Fruit fly (Drosophila melanogaster) whole organism, embryonic: Measurements from ENCODE around the gene Spn88Eb.

Experiments used
- ATbp ChIP-seq: fragments of 200-800 bp; sonication (Bioruptor generic); optimal IDR thresholded peaks from 2 replicates; lab custom pipeline; 2017; ENCODE audit warnings: missing biosample characterization, mild to moderate bottlenecking, missing genetic modification characterization, missing genetic modification reagents
- Bdp1 ChIP-seq: fragments of 200-800 bp; sonication (Bioruptor generic); optimal IDR thresholded peaks from 3 replicates; lab custom pipeline; 2016; ENCODE audit warnings: missing biosample characterization, missing genetic modification characterization
- CG11560 ChIP-seq: fragments of 200-800 bp; sonication (Bioruptor generic); IDR thresholded peaks from 3 replicates; pipeline ENCODE4 v1.3.6; 2022; ENCODE audit warnings: missing biosample characterization, missing genetic modification characterization
- CG12391 ChIP-seq: fragments of 200-800 bp; sonication (Bioruptor generic); optimal IDR thresholded peaks from 3 replicates; lab custom pipeline; 2018; ENCODE audit warnings: missing biosample characterization, mild to moderate bottlenecking, missing genetic modification characterization, moderate library complexity
- CG12942 ChIP-seq: fragments of 200-800 bp; sonication (Bioruptor generic); optimal IDR thresholded peaks from 3 replicates; lab custom pipeline; 2016; ENCODE audit warnings: missing biosample characterization, missing genetic modification characterization
- CG18476 ChIP-seq: fragments of 200-800 bp; sonication (Bioruptor generic); optimal IDR thresholded peaks from 2 replicates; lab custom pipeline; 2016; ENCODE audit warnings: missing biosample characterization, mild to moderate bottlenecking, missing genetic modification characterization
- CG2120 ChIP-seq: fragments of 200-800 bp; sonication (Bioruptor generic); optimal IDR thresholded peaks from 3 replicates; lab custom pipeline; 2016; ENCODE audit warnings: missing biosample characterization, missing genetic modification characterization
- CG2712 ChIP-seq: fragments of 200-800 bp; optimal IDR thresholded peaks from 3 replicates; lab custom pipeline; 2019; ENCODE audit warnings: missing biosample characterization, mild to moderate bottlenecking, missing genetic modification characterization, moderate library complexity
- CG2889 ChIP-seq: fragments of 200-800 bp; sonication (Bioruptor generic); IDR thresholded peaks from 3 replicates; pipeline ENCODE4 v1.3.6; 2022; ENCODE audit warnings: missing biosample characterization, missing genetic modification characterization
- CG3281 ChIP-seq: fragments of 200-800 bp; sonication (Bioruptor generic); optimal IDR thresholded peaks from 3 replicates; lab custom pipeline; 2017; ENCODE audit warnings: missing biosample characterization, mild to moderate bottlenecking, missing genetic modification characterization
- CG33557 ChIP-seq: fragments of 200-800 bp; sonication (Bioruptor generic); optimal IDR thresholded peaks from 2 replicates; lab custom pipeline; 2019; ENCODE audit warnings: missing biosample characterization, mild to moderate bottlenecking, missing genetic modification characterization, moderate library complexity
- CG4360 ChIP-seq: fragments of 200-800 bp; sonication (Bioruptor generic); IDR thresholded peaks from 2 replicates; pipeline ENCODE4 v1.3.6; 2022; ENCODE audit warnings: missing biosample characterization, missing genetic modification characterization
- CG5953 ChIP-seq: fragments of 200-800 bp; sonication (Bioruptor generic); IDR thresholded peaks from 2 replicates; pipeline ENCODE4 v1.3.6; 2022; ENCODE audit warnings: missing biosample characterization, missing genetic modification characterization
- CG6689 ChIP-seq: fragments of 200-800 bp; sonication (Bioruptor generic); IDR thresholded peaks from 2 replicates; pipeline ENCODE4 v1.3.6; 2022; ENCODE audit warnings: missing biosample characterization, missing genetic modification characterization
- CG6765 ChIP-seq: fragments of 200-800 bp; sonication (Bioruptor generic); optimal IDR thresholded peaks from 3 replicates; lab custom pipeline; 2017; ENCODE audit warnings: missing biosample characterization, mild to moderate bottlenecking, missing genetic modification characterization
- CG7786 ChIP-seq: fragments of 200-800 bp; sonication (Bioruptor generic); optimal IDR thresholded peaks from 2 replicates; lab custom pipeline; 2016; ENCODE audit warnings: missing biosample characterization, missing genetic modification characterization
- CG8359 ChIP-seq: fragments of 200-800 bp; sonication (Bioruptor generic); optimal IDR thresholded peaks from 2 replicates; lab custom pipeline; 2017; ENCODE audit warnings: missing biosample characterization, mild to moderate bottlenecking, missing genetic modification characterization, borderline replicate concordance
- CG8944 ChIP-seq: fragments of 200-800 bp; sonication (Bioruptor generic); optimal IDR thresholded peaks from 3 replicates; lab custom pipeline; 2016; ENCODE audit warnings: missing biosample characterization, missing genetic modification characterization
- CHES-1-like ChIP-seq: fragments of 200-800 bp; sonication (Bioruptor generic); optimal IDR thresholded peaks from 2 replicates; lab custom pipeline; 2016; ENCODE audit warnings: missing biosample characterization, missing genetic modification characterization
- Dip2 ChIP-seq: fragments of 200-800 bp; sonication (Bioruptor generic); IDR thresholded peaks from 2 replicates; pipeline ENCODE4 v1.3.6; 2022; ENCODE audit warnings: missing biosample characterization, missing genetic modification characterization
- Doc2 ChIP-seq: fragments of 200-800 bp; sonication (Bioruptor generic); IDR thresholded peaks from 2 replicates; pipeline ENCODE4 v1.3.6; 2022; ENCODE audit warnings: missing biosample characterization, missing genetic modification characterization
- ERR ChIP-seq: fragments of 200-800 bp; sonication (Bioruptor generic); optimal IDR thresholded peaks from 2 replicates; lab custom pipeline; 2016; ENCODE audit warnings: missing biosample characterization, missing genetic modification characterization
- Fer2 ChIP-seq: fragments of 200-800 bp; sonication (Bioruptor generic); optimal IDR thresholded peaks from 2 replicates; lab custom pipeline; 2018; ENCODE audit warnings: missing biosample characterization, mild to moderate bottlenecking, missing genetic modification characterization, moderate library complexity
- Gsc ChIP-seq: fragments of 200-800 bp; sonication (Bioruptor generic); IDR thresholded peaks from 2 replicates; pipeline ENCODE4 v1.3.6; 2022; ENCODE audit warnings: missing biosample characterization, missing genetic modification characterization
- HHEX ChIP-seq: fragments of 200-800 bp; sonication (Bioruptor generic); optimal IDR thresholded peaks from 3 replicates; lab custom pipeline; 2017; ENCODE audit warnings: missing biosample characterization, mild to moderate bottlenecking, missing genetic modification characterization, missing genetic modification reagents
- HLH54F ChIP-seq: fragments of 200-800 bp; sonication (Bioruptor generic); optimal IDR thresholded peaks from 3 replicates; lab custom pipeline; 2016; ENCODE audit warnings: missing biosample characterization, missing genetic modification characterization
- Hr78 ChIP-seq, 2 experiments: fragments of 200-800 bp in 1 of 2; fragments of >200 bp in 1 of 2; sonication (Bioruptor generic) in 1 of 2; optimal IDR thresholded peaks; 2 replicates each; lab custom pipeline; 2017 to 2019; ENCODE audit warnings: missing biosample characterization in 2 of 2, missing genetic modification characterization in 2 of 2, mild to moderate bottlenecking in 1 of 2, moderate library complexity in 1 of 2
- Meics ChIP-seq: fragments of 200-800 bp; sonication (Bioruptor generic); optimal IDR thresholded peaks from 2 replicates; lab custom pipeline; 2017; ENCODE audit warnings: missing biosample characterization, mild to moderate bottlenecking, missing genetic modification characterization
- Oaz ChIP-seq: fragments of 200-800 bp; sonication (Bioruptor generic); IDR thresholded peaks from 2 replicates; pipeline ENCODE4 v1.3.6; 2022; ENCODE audit warnings: missing biosample characterization, missing genetic modification characterization
- Ravus ChIP-seq: fragments of 200-800 bp; sonication (Bioruptor generic); IDR thresholded peaks from 2 replicates; pipeline ENCODE4 v1.3.6; 2022; ENCODE audit warnings: missing biosample characterization, missing genetic modification characterization
- Usf ChIP-seq: fragments of 200-800 bp; sonication (Bioruptor generic); optimal IDR thresholded peaks from 2 replicates; lab custom pipeline; 2017; ENCODE audit warnings: missing genotype, missing biosample characterization, missing genetic modification characterization
- al ChIP-seq: fragments of 200-800 bp; sonication (Bioruptor generic); IDR thresholded peaks from 2 replicates; pipeline ENCODE4 v1.3.6; 2022; ENCODE audit warnings: missing biosample characterization, missing genetic modification characterization
- ash1 ChIP-seq: fragments of 200-800 bp; sonication (Bioruptor generic); optimal IDR thresholded peaks from 2 replicates; lab custom pipeline; 2018; ENCODE audit warnings: missing biosample characterization, mild to moderate bottlenecking, missing genetic modification characterization
- chinmo ChIP-seq: fragments of 200-800 bp; sonication (Bioruptor generic); IDR thresholded peaks from 4 replicates; pipeline ENCODE4 v1.3.6; 2022; ENCODE audit warnings: missing biosample characterization, missing genetic modification characterization; ENCODE audit not compliant: partially characterized antibody
- eyg ChIP-seq: fragments of 200-800 bp; sonication (Bioruptor generic); optimal IDR thresholded peaks from 3 replicates; lab custom pipeline; 2016; ENCODE audit warnings: missing biosample characterization, missing genetic modification characterization
- fd3F ChIP-seq: fragments of 200-800 bp; sonication (Bioruptor generic); optimal IDR thresholded peaks from 2 replicates; lab custom pipeline; 2018; ENCODE audit warnings: missing biosample characterization, mild to moderate bottlenecking, missing genetic modification characterization, moderate library complexity
- fru ChIP-seq: fragments of >200 bp; optimal IDR thresholded peaks from 2 replicates; lab custom pipeline; 2017
- grn ChIP-seq: fragments of 200-800 bp; sonication (Bioruptor generic); optimal IDR thresholded peaks from 3 replicates; lab custom pipeline; 2017; ENCODE audit warnings: missing biosample characterization, missing genetic modification characterization
- hb ChIP-seq: fragments of 200-800 bp; sonication (Bioruptor generic); IDR thresholded peaks from 3 replicates; pipeline ENCODE4 v1.3.6; 2022; ENCODE audit warnings: missing biosample characterization, missing genetic modification characterization; ENCODE audit not compliant: partially characterized antibody
- hbn ChIP-seq: fragments of 200-800 bp; sonication (Bioruptor generic); IDR thresholded peaks from 2 replicates; pipeline ENCODE4 v1.3.6; 2022; ENCODE audit warnings: missing biosample characterization, missing genetic modification characterization; ENCODE audit not compliant: partially characterized antibody
- nerfin-2 ChIP-seq: fragments of 200-800 bp; sonication (Bioruptor generic); IDR thresholded peaks from 2 replicates; pipeline ENCODE4 v1.3.6; 2022; ENCODE audit warnings: missing biosample characterization, missing genetic modification characterization; ENCODE audit not compliant: partially characterized antibody
- pzg ChIP-seq: fragments of 200-800 bp; sonication (Bioruptor generic); optimal IDR thresholded peaks from 3 replicates; lab custom pipeline; 2018; ENCODE audit warnings: missing biosample characterization, mild to moderate bottlenecking, missing genetic modification characterization, moderate library complexity
- run ChIP-seq: fragments of 200-800 bp; sonication (Bioruptor generic); optimal IDR thresholded peaks from 3 replicates; lab custom pipeline; 2018; ENCODE audit warnings: missing biosample characterization, mild to moderate bottlenecking, missing genetic modification characterization
- sim ChIP-seq: fragments of 200-800 bp; sonication (Bioruptor generic); IDR thresholded peaks from 2 replicates; pipeline ENCODE4 v1.3.6; 2022; ENCODE audit warnings: missing biosample characterization, missing genetic modification characterization
- slou ChIP-seq: fragments of 200-800 bp; sonication (Bioruptor generic); optimal IDR thresholded peaks from 3 replicates; lab custom pipeline; 2016; ENCODE audit warnings: missing biosample characterization, missing genetic modification characterization
- sna ChIP-seq: fragments of 200-800 bp; sonication (Bioruptor generic); IDR thresholded peaks from 2 replicates; pipeline ENCODE4 v1.3.6; 2022; ENCODE audit warnings: missing biosample characterization, missing genetic modification characterization; ENCODE audit not compliant: partially characterized antibody
- trh ChIP-seq: fragments of 200-800 bp; sonication (Bioruptor generic); optimal IDR thresholded peaks from 2 replicates; lab custom pipeline; 2016; ENCODE audit warnings: missing biosample characterization, missing genetic modification characterization
- unpg ChIP-seq: fragments of 200-800 bp; sonication (Bioruptor generic); optimal IDR thresholded peaks from 3 replicates; lab custom pipeline; 2018; ENCODE audit warnings: missing biosample characterization, mild to moderate bottlenecking, missing genetic modification characterization, moderate library complexity
- usp ChIP-seq: fragments of >200 bp; optimal IDR thresholded peaks from 2 replicates; lab custom pipeline; 2017; ENCODE audit warnings: missing biosample characterization, missing genetic modification characterization
- vnd ChIP-seq: fragments of 200-800 bp; sonication (Bioruptor generic); IDR thresholded peaks from 3 replicates; pipeline ENCODE4 v1.3.6; 2022; ENCODE audit warnings: missing biosample characterization, missing genetic modification characterization; ENCODE audit not compliant: partially characterized antibody
- zen2 ChIP-seq: fragments of 200-800 bp; sonication (Bioruptor generic); IDR thresholded peaks from 3 replicates; pipeline ENCODE4 v1.3.6; 2022; ENCODE audit warnings: missing biosample characterization, missing genetic modification characterization; ENCODE audit not compliant: partially characterized antibody

Spn88Eb gene

dm6 chr3R:15250454-15250853 lies 41.9 kb upstream of the Spn88Eb start (continued):
- TF ChIP-seq Dip2 (GFP tag; lab: Robert Waterston, UW) (no peak), zen2 (no peak), eyg (no peak), CG11560 (tag; lab: Robert Waterston, UW) (no peak), fru (lab: Kevin White, UChicago) (no peak), CG8359 (no peak), slou (GFP tag; lab: Kevin White, UChicago) (no peak), hbn (no peak), CG18476 (GFP tag; lab: Kevin White, UChicago) (no peak), Bdp1 (GFP tag; lab: Kevin White, UChicago) (peak; percentile 18), CG6765 (GFP tag; lab: Kevin White, UChicago) (peak; percentile 47), CG4360 (peak; percentile 35; the same call in 1 of the 2 replicates), sna (no peak), Gsc (no peak), CG12391 (tag; lab: Kevin White, UChicago) (peak; percentile 80), CHES-1-like (GFP tag; lab: Kevin White, UChicago) (no peak), CG5953 (GFP tag; lab: Robert Waterston, UW) (peak; percentile 54; the same call in 1 of the 2 replicates), CG2889 (0 out of 3 replicates have a peak, but pooled peaks have one; percentile 66), CG8944 (GFP tag; lab: Kevin White, UChicago) (no peak), run (peak; percentile 10), unpg (GFP tag; lab: Kevin White, UChicago) (no peak), vnd (GFP tag; lab: Robert Waterston, UW) (no peak), HHEX (GFP tag; lab: Kevin White, UChicago) (peak; percentile 42), Ravus (GFP tag; lab: Robert Waterston, UW) (peak; percentile 20), HLH54F (GFP tag; lab: Kevin White, UChicago) (peak; percentile 32), Doc2 (GFP tag; lab: Robert Waterston, UW) (0 out of 2 replicates have a peak, but pooled peaks have one; percentile 5), usp (GFP tag; lab: Kevin White, UChicago) (no peak), ERR (no peak), CG12942 (peak; percentile 11), sim (GFP tag; lab: Robert Waterston, UW) (no peak), pzg (no peak), CG33557 (GFP tag; lab: Kevin White, UChicago) (no peak), nerfin-2 (GFP tag; lab: Robert Waterston, UW) (no peak), CG6689 (GFP tag; lab: Robert Waterston, UW) (peak; percentile 64), Usf (no peak), Hr78 (GFP tag; optimal IDR thresholded peaks at IDR 0.05; lab: Kevin White, UChicago) (no peak), Oaz (GFP tag; lab: Robert Waterston, UW) (0 out of 2 replicates have a peak, but pooled peaks have one; percentile 21), ash1 (GFP tag; lab: Kevin White, UChicago) (no peak), trh (GFP tag; lab: Kevin White, UChicago) (no peak), Fer2 (tag; lab: Kevin White, UChicago) (peak; percentile 29), ATbp (no peak), CG7786 (GFP tag; lab: Kevin White, UChicago) (no peak), Meics (no peak), hb (no peak), chinmo (GFP tag; lab: Robert Waterston, UW) (0 out of 4 replicates have a peak, but pooled peaks have one; percentile 18), fd3F (GFP tag; lab: Kevin White, UChicago) (no peak), CG2712 (tag; lab: Kevin White, UChicago) (peak; percentile 73), al (GFP tag; lab: Robert Waterston, UW) (peak; percentile 57), grn (no peak), CG2120 (GFP tag; lab: Kevin White, UChicago) (peak; percentile 81), CG3281 (no peak)
